Fruit fly (Drosophila melanogaster) whole organism, embryonic: Measurements from ENCODE around the gene papi.

ENCODE experiments used
- Adf1 ChIP-seq: fragments of 200-800 bp; sonication (Bioruptor generic); IDR thresholded peaks from 2 replicates; pipeline ENCODE4 v1.3.6; 2022; ENCODE audit warnings: missing biosample characterization, missing genetic modification characterization
- CG10147 ChIP-seq: fragments of 200-800 bp; sonication (Bioruptor generic); optimal IDR thresholded peaks from 2 replicates; lab custom pipeline; 2019; ENCODE audit warnings: missing biosample characterization, mild to moderate bottlenecking, missing genetic modification characterization, moderate library complexity
- CG10209 ChIP-seq: fragments of 200-800 bp; sonication (Bioruptor generic); optimal IDR thresholded peaks from 3 replicates; lab custom pipeline; 2017; ENCODE audit warnings: missing biosample characterization, mild to moderate bottlenecking, missing genetic modification characterization, missing genetic modification reagents
- CG11085 ChIP-seq: fragments of 200-800 bp; sonication (Bioruptor generic); IDR thresholded peaks from 2 replicates; pipeline ENCODE4 v1.3.6; 2022; ENCODE audit warnings: missing biosample characterization, missing genetic modification characterization
- CG11696 ChIP-seq: fragments of 200-800 bp; sonication (Bioruptor generic); IDR thresholded peaks from 2 replicates; pipeline ENCODE4 v1.3.6; 2022; ENCODE audit warnings: missing biosample characterization, missing genetic modification characterization
- CG12071 ChIP-seq: fragments of 200-800 bp; sonication (Bioruptor generic); optimal IDR thresholded peaks from 3 replicates; lab custom pipeline; 2018; ENCODE audit warnings: missing biosample characterization, mild to moderate bottlenecking, missing genetic modification characterization
- CG12391 ChIP-seq: fragments of 200-800 bp; sonication (Bioruptor generic); optimal IDR thresholded peaks from 3 replicates; lab custom pipeline; 2018; ENCODE audit warnings: missing biosample characterization, mild to moderate bottlenecking, missing genetic modification characterization, moderate library complexity
- CG15073 ChIP-seq: fragments of 200-800 bp; sonication (Bioruptor generic); optimal IDR thresholded peaks from 2 replicates; lab custom pipeline; 2016; ENCODE audit warnings: missing biosample characterization, missing genetic modification characterization
- CG17328 ChIP-seq: fragments of 200-800 bp; sonication (Bioruptor generic); IDR thresholded peaks from 2 replicates; pipeline ENCODE4 v1.3.6; 2022; ENCODE audit warnings: missing biosample characterization, missing genetic modification characterization
- CG17385 ChIP-seq: fragments of 200-800 bp; sonication (Bioruptor generic); optimal IDR thresholded peaks from 3 replicates; lab custom pipeline; 2018; ENCODE audit warnings: missing biosample characterization, mild to moderate bottlenecking, missing genetic modification characterization
- CG1792 ChIP-seq: fragments of 200-800 bp; sonication (Bioruptor generic); optimal IDR thresholded peaks from 2 replicates; lab custom pipeline; 2016; ENCODE audit warnings: missing biosample characterization, missing genetic modification characterization
- CG2116 ChIP-seq: fragments of 200-800 bp; sonication (Bioruptor generic); optimal IDR thresholded peaks from 3 replicates; lab custom pipeline; 2018; ENCODE audit warnings: missing biosample characterization, mild to moderate bottlenecking, missing genetic modification characterization
- CG2678 ChIP-seq: fragments of 200-800 bp; sonication (Bioruptor generic); optimal IDR thresholded peaks from 3 replicates; lab custom pipeline; 2019; ENCODE audit warnings: missing biosample characterization, mild to moderate bottlenecking, missing genetic modification characterization, moderate library complexity
- CG3281 ChIP-seq: fragments of 200-800 bp; sonication (Bioruptor generic); optimal IDR thresholded peaks from 3 replicates; lab custom pipeline; 2017; ENCODE audit warnings: missing biosample characterization, mild to moderate bottlenecking, missing genetic modification characterization
- CG34224 ChIP-seq: fragments of 200-800 bp; sonication (Bioruptor generic); IDR thresholded peaks from 3 replicates; pipeline ENCODE4 v1.3.6; 2022; ENCODE audit warnings: missing biosample characterization, missing genetic modification characterization; ENCODE audit not compliant: partially characterized antibody
- CG4328 ChIP-seq: fragments of 200-800 bp; sonication (Bioruptor generic); optimal IDR thresholded peaks from 3 replicates; lab custom pipeline; 2017; ENCODE audit warnings: missing biosample characterization, missing genetic modification reagents, missing genetic modification characterization
- CG4707 ChIP-seq: fragments of 200-800 bp; sonication (Bioruptor generic); optimal IDR thresholded peaks from 2 replicates; lab custom pipeline; 2018; ENCODE audit warnings: missing biosample characterization, mild to moderate bottlenecking, missing genetic modification characterization, moderate library complexity
- CG6765 ChIP-seq: fragments of 200-800 bp; sonication (Bioruptor generic); optimal IDR thresholded peaks from 3 replicates; lab custom pipeline; 2017; ENCODE audit warnings: missing biosample characterization, mild to moderate bottlenecking, missing genetic modification characterization
- CG8944 ChIP-seq: fragments of 200-800 bp; sonication (Bioruptor generic); optimal IDR thresholded peaks from 3 replicates; lab custom pipeline; 2016; ENCODE audit warnings: missing biosample characterization, missing genetic modification characterization
- CG9437 ChIP-seq: fragments of 200-800 bp; sonication (Bioruptor generic); optimal IDR thresholded peaks from 2 replicates; lab custom pipeline; 2018; ENCODE audit warnings: missing biosample characterization, mild to moderate bottlenecking, missing genetic modification characterization
- Camta ChIP-seq: fragments of 200-800 bp; sonication (Bioruptor generic); optimal IDR thresholded peaks from 2 replicates; lab custom pipeline; 2016; ENCODE audit warnings: missing biosample characterization, missing genetic modification characterization
- E2f2 ChIP-seq: fragments of 200-800 bp; sonication (Bioruptor generic); IDR thresholded peaks from 2 replicates; pipeline ENCODE4 v1.3.6; 2022; ENCODE audit warnings: missing biosample characterization, missing genetic modification characterization
- Eip74EF ChIP-seq, 2 experiments: fragments of 200-800 bp in 1 of 2; fragments of >200 bp in 1 of 2; sonication (Bioruptor generic) in 1 of 2; optimal IDR thresholded peaks; 2 replicates each; lab custom pipeline; 2017 to 2019; ENCODE audit warnings: missing biosample characterization in 2 of 2, missing genetic modification characterization in 2 of 2, mild to moderate bottlenecking in 1 of 2, moderate library complexity in 1 of 2
- HHEX ChIP-seq: fragments of 200-800 bp; sonication (Bioruptor generic); optimal IDR thresholded peaks from 3 replicates; lab custom pipeline; 2017; ENCODE audit warnings: missing biosample characterization, mild to moderate bottlenecking, missing genetic modification characterization, missing genetic modification reagents
- HLH54F ChIP-seq: fragments of 200-800 bp; sonication (Bioruptor generic); optimal IDR thresholded peaks from 3 replicates; lab custom pipeline; 2016; ENCODE audit warnings: missing biosample characterization, missing genetic modification characterization
- MESR4 ChIP-seq: fragments of 200-800 bp; sonication (Bioruptor generic); optimal IDR thresholded peaks from 2 replicates; lab custom pipeline; 2018; ENCODE audit warnings: missing biosample characterization, mild to moderate bottlenecking, missing genetic modification characterization, moderate library complexity
- Opbp ChIP-seq: fragments of 200-800 bp; sonication (Bioruptor generic); IDR thresholded peaks from 3 replicates; pipeline ENCODE4 v1.3.6; 2022; ENCODE audit warnings: missing biosample characterization, missing genetic modification characterization; ENCODE audit not compliant: partially characterized antibody
- ab ChIP-seq: fragments of 200-800 bp; sonication (Bioruptor generic); optimal IDR thresholded peaks from 2 replicates; lab custom pipeline; 2016; ENCODE audit warnings: missing biosample characterization, missing genetic modification characterization
- al ChIP-seq: fragments of 200-800 bp; sonication (Bioruptor generic); IDR thresholded peaks from 2 replicates; pipeline ENCODE4 v1.3.6; 2022; ENCODE audit warnings: missing biosample characterization, missing genetic modification characterization
- crp ChIP-seq, 2 experiments: fragments of 200-800 bp; sonication (Bioruptor generic); optimal IDR thresholded peaks; 2 replicates in 1 of 2; 3 replicates in 1 of 2; lab custom pipeline; 2017; ENCODE audit warnings: missing biosample characterization in 2 of 2, missing genetic modification characterization in 2 of 2, mild to moderate bottlenecking in 1 of 2, moderate library complexity in 1 of 2
- dmrt99B ChIP-seq: fragments of 200-800 bp; sonication (Bioruptor generic); optimal IDR thresholded peaks from 2 replicates; lab custom pipeline; 2018; ENCODE audit warnings: missing biosample characterization, mild to moderate bottlenecking, missing genetic modification characterization, moderate library complexity
- eve ChIP-seq, 2 experiments: fragments of >200 bp; optimal IDR thresholded peaks; 2 replicates each; lab custom pipeline; 2017; ENCODE audit warnings: missing biosample characterization in 2 of 2, missing genetic modification characterization in 2 of 2
- fd64A ChIP-seq: fragments of 200-800 bp; sonication (Bioruptor generic); optimal IDR thresholded peaks from 3 replicates; lab custom pipeline; 2018; ENCODE audit warnings: missing biosample characterization, mild to moderate bottlenecking, missing genetic modification characterization
- grau ChIP-seq: fragments of 200-800 bp; optimal IDR thresholded peaks from 3 replicates; lab custom pipeline; 2019; ENCODE audit warnings: missing biosample characterization, mild to moderate bottlenecking, missing genetic modification characterization, moderate library complexity
- h ChIP-seq: fragments of >200 bp; optimal IDR thresholded peaks from 2 replicates; lab custom pipeline; 2017
- her ChIP-seq: fragments of 200-800 bp; sonication (Bioruptor generic); optimal IDR thresholded peaks from 2 replicates; lab custom pipeline; 2016; ENCODE audit warnings: missing biosample characterization, missing genetic modification characterization
- hkb ChIP-seq, 2 experiments: fragments of 200-800 bp in 1 of 2; fragments of >200 bp in 1 of 2; sonication (Bioruptor generic) in 1 of 2; IDR thresholded peaks in 1 of 2; optimal IDR thresholded peaks in 1 of 2; 2 replicates each; pipeline versions ENCODE4 v1.3.6 to Lab custom; 2017 to 2022; ENCODE audit warnings: missing biosample characterization in 1 of 2, missing genetic modification characterization in 1 of 2
- kay ChIP-seq: fragments of 200-800 bp; sonication (Bioruptor generic); optimal IDR thresholded peaks from 2 replicates; lab custom pipeline; 2016; ENCODE audit warnings: missing biosample characterization, missing genetic modification characterization
- mirr ChIP-seq: fragments of 200-800 bp; sonication (Bioruptor generic); optimal IDR thresholded peaks from 3 replicates; lab custom pipeline; 2018; ENCODE audit warnings: missing biosample characterization, mild to moderate bottlenecking, missing genetic modification characterization
- nerfin-2 ChIP-seq: fragments of 200-800 bp; sonication (Bioruptor generic); IDR thresholded peaks from 2 replicates; pipeline ENCODE4 v1.3.6; 2022; ENCODE audit warnings: missing biosample characterization, missing genetic modification characterization; ENCODE audit not compliant: partially characterized antibody
- oc ChIP-seq: fragments of 200-800 bp; sonication (Bioruptor generic); optimal IDR thresholded peaks from 2 replicates; lab custom pipeline; 2018; ENCODE audit warnings: missing biosample characterization, mild to moderate bottlenecking, missing genetic modification characterization, moderate library complexity
- org-1 ChIP-seq: fragments of 200-800 bp; sonication (Bioruptor generic); optimal IDR thresholded peaks from 2 replicates; lab custom pipeline; 2017; ENCODE audit warnings: missing biosample characterization, missing genetic modification characterization
- sima ChIP-seq: fragments of 200-800 bp; sonication (Bioruptor generic); optimal IDR thresholded peaks from 2 replicates; lab custom pipeline; 2016; ENCODE audit warnings: missing biosample characterization, missing genetic modification characterization
- slp2 ChIP-seq: fragments of 200-800 bp; sonication (Bioruptor generic); optimal IDR thresholded peaks from 2 replicates; lab custom pipeline; 2016; ENCODE audit warnings: missing biosample characterization, missing genetic modification characterization
- sqz ChIP-seq: fragments of 200-800 bp; sonication (Bioruptor generic); optimal IDR thresholded peaks from 3 replicates; lab custom pipeline; 2018; ENCODE audit warnings: missing biosample characterization, mild to moderate bottlenecking, missing genetic modification characterization
- stwl ChIP-seq: fragments of 200-800 bp; sonication (Bioruptor generic); optimal IDR thresholded peaks from 3 replicates; lab custom pipeline; 2018; ENCODE audit warnings: missing biosample characterization, mild to moderate bottlenecking, missing genetic modification characterization, moderate library complexity
- tup ChIP-seq: fragments of 200-800 bp; sonication (Bioruptor generic); optimal IDR thresholded peaks from 2 replicates; lab custom pipeline; 2016; ENCODE audit warnings: missing biosample characterization, mild to moderate bottlenecking, missing genetic modification characterization, moderate library complexity
- unpg ChIP-seq: fragments of 200-800 bp; sonication (Bioruptor generic); optimal IDR thresholded peaks from 3 replicates; lab custom pipeline; 2018; ENCODE audit warnings: missing biosample characterization, mild to moderate bottlenecking, missing genetic modification characterization, moderate library complexity
- vnd ChIP-seq: fragments of 200-800 bp; sonication (Bioruptor generic); IDR thresholded peaks from 3 replicates; pipeline ENCODE4 v1.3.6; 2022; ENCODE audit warnings: missing biosample characterization, missing genetic modification characterization; ENCODE audit not compliant: partially characterized antibody

papi gene

dm6 chr2L:2182735-2183340 lies 37.7 kb upstream of the papi start (continued):
- TF ChIP-seq CG11696 (peak; percentile 99), CG4707 (peak; percentile 44), CG1792 (no peak), tup (peak; percentile 35), her (peak; percentile 48), CG12071 (GFP tag; lab: Kevin White, UChicago) (no peak), CG15073 (no peak), vnd (GFP tag; lab: Robert Waterston, UW) (no peak), hkb (optimal IDR thresholded peaks at IDR 0.05; lab: Kevin White, UChicago) (no peak), hkb (GFP tag; IDR thresholded peaks at IDR 0.05; lab: Robert Waterston, UW) (peak; percentile 62; the same call in 1 of the 2 replicates), eve (GFP tag; optimal IDR thresholded peaks at IDR 0.05; lab: Kevin White, UChicago) (peak in 1 of 2 experiments; percentile 59), ab (GFP tag; lab: Kevin White, UChicago) (no peak), sima (GFP tag; lab: Kevin White, UChicago) (no peak), CG34224 (no peak), CG17385 (GFP tag; lab: Kevin White, UChicago) (no peak), HHEX (GFP tag; lab: Kevin White, UChicago) (no peak), CG3281 (no peak), CG12391 (tag; lab: Kevin White, UChicago) (peak; percentile 77), Eip74EF (GFP tag; optimal IDR thresholded peaks at IDR 0.05; lab: Kevin White, UChicago) (no peak), grau (peak; percentile 62), nerfin-2 (GFP tag; lab: Robert Waterston, UW) (no peak), HLH54F (peak; percentile 29), MESR4 (GFP tag; lab: Kevin White, UChicago) (no peak), Opbp (GFP tag; lab: Robert Waterston, UW) (no peak), CG10209 (peak; percentile 54), Camta (GFP tag; lab: Kevin White, UChicago) (peak; percentile 65), CG11085 (GFP tag; lab: Robert Waterston, UW) (no peak), CG6765 (GFP tag; lab: Kevin White, UChicago) (no peak), mirr (GFP tag; lab: Kevin White, UChicago) (no peak), CG8944 (GFP tag; lab: Kevin White, UChicago) (peak; percentile 64), E2f2 (GFP tag; lab: Robert Waterston, UW) (0 out of 2 replicates have a peak, but pooled peaks have one; percentile 27), h (lab: Kevin White, UChicago) (no peak), CG2116 (GFP tag; lab: Kevin White, UChicago) (peak; percentile 23), Adf1 (no peak), CG10147 (GFP tag; lab: Kevin White, UChicago) (no peak), stwl (peak; percentile 57), CG9437 (GFP tag; lab: Kevin White, UChicago) (no peak), unpg (GFP tag; lab: Kevin White, UChicago) (peak; percentile 65), org-1 (GFP tag; lab: Kevin White, UChicago) (peak; percentile 75), CG2678 (peak; percentile 40), fd64A (GFP tag; lab: Kevin White, UChicago) (no peak), sqz (peak; percentile 36), oc (tag; lab: Kevin White, UChicago) (no peak), CG17328 (GFP tag; lab: Robert Waterston, UW) (peak; percentile 88), al (GFP tag; lab: Robert Waterston, UW) (no peak), CG4328 (GFP tag; lab: Kevin White, UChicago) (no peak), dmrt99B (tag; lab: Kevin White, UChicago) (no peak), slp2 (peak; percentile 15), crp (GFP tag; optimal IDR thresholded peaks at IDR 0.05; lab: Kevin White, UChicago) (peak in 1 of 2 experiments; percentile 18), kay (GFP tag; lab: Kevin White, UChicago) (peak; percentile 2)
